Fruit fly (Drosophila melanogaster) whole organism, embryonic: ENCODE results near the gene TbCMF46.

ENCODE experiments used
- CG11247 ChIP-seq: fragments of 200-800 bp; sonication (Bioruptor generic); IDR thresholded peaks from 2 replicates; pipeline ENCODE4 v1.3.6; 2022; ENCODE audit warnings: missing biosample characterization, missing genetic modification characterization
- CG11695 ChIP-seq: fragments of 200-800 bp; sonication (Bioruptor generic); IDR thresholded peaks from 3 replicates; pipeline ENCODE4 v1.3.6; 2022; ENCODE audit warnings: missing biosample characterization, missing genetic modification characterization
- CG16779 ChIP-seq: fragments of 200-800 bp; sonication (Bioruptor generic); IDR thresholded peaks from 2 replicates; pipeline ENCODE4 v1.3.6; 2022; ENCODE audit warnings: missing biosample characterization, missing genetic modification characterization
- CG17328 ChIP-seq: fragments of 200-800 bp; sonication (Bioruptor generic); IDR thresholded peaks from 2 replicates; pipeline ENCODE4 v1.3.6; 2022; ENCODE audit warnings: missing biosample characterization, missing genetic modification characterization
- CG31441 ChIP-seq: fragments of 200-800 bp; sonication (Bioruptor generic); IDR thresholded peaks from 2 replicates; pipeline ENCODE4 v1.3.6; 2022; ENCODE audit warnings: missing biosample characterization, missing genetic modification characterization
- Gsc ChIP-seq: fragments of 200-800 bp; sonication (Bioruptor generic); IDR thresholded peaks from 2 replicates; pipeline ENCODE4 v1.3.6; 2022; ENCODE audit warnings: missing biosample characterization, missing genetic modification characterization
- H2.0 ChIP-seq: fragments of 200-800 bp; sonication (Bioruptor generic); IDR thresholded peaks from 2 replicates; pipeline ENCODE4 v1.3.6; 2022; ENCODE audit warnings: missing biosample characterization, missing genetic modification characterization
- Med ChIP-seq: fragments of 200-800 bp; sonication (Bioruptor generic); peaks from one replicate; lab custom pipeline; 2016; ENCODE audit warnings: missing biosample characterization, missing genetic modification characterization, mild to moderate bottlenecking, inconsistent platforms, moderate library complexity
- fru ChIP-seq: fragments of >200 bp; optimal IDR thresholded peaks from 2 replicates; lab custom pipeline; 2017
- grn ChIP-seq: fragments of 200-800 bp; sonication (Bioruptor generic); optimal IDR thresholded peaks from 3 replicates; lab custom pipeline; 2017; ENCODE audit warnings: missing biosample characterization, missing genetic modification characterization
- jumu ChIP-seq: fragments of 200-800 bp; sonication (Bioruptor generic); optimal IDR thresholded peaks from 3 replicates; lab custom pipeline; 2016; ENCODE audit warnings: missing biosample characterization, missing genetic modification characterization
- luna ChIP-seq: fragments of 200-800 bp; sonication (Bioruptor generic); optimal IDR thresholded peaks from 2 replicates; lab custom pipeline; 2016; ENCODE audit warnings: missing biosample characterization, missing genetic modification characterization
- pho ChIP-seq: fragments of 200-800 bp; sonication (Bioruptor generic); optimal IDR thresholded peaks from 2 replicates; lab custom pipeline; 2016; ENCODE audit warnings: missing biosample characterization, missing genetic modification characterization
- sd ChIP-seq: fragments of 200-800 bp; sonication (Bioruptor generic); optimal IDR thresholded peaks from 3 replicates; lab custom pipeline; 2018; ENCODE audit warnings: missing biosample characterization, mild to moderate bottlenecking, missing genetic modification characterization, moderate library complexity

DNA sequence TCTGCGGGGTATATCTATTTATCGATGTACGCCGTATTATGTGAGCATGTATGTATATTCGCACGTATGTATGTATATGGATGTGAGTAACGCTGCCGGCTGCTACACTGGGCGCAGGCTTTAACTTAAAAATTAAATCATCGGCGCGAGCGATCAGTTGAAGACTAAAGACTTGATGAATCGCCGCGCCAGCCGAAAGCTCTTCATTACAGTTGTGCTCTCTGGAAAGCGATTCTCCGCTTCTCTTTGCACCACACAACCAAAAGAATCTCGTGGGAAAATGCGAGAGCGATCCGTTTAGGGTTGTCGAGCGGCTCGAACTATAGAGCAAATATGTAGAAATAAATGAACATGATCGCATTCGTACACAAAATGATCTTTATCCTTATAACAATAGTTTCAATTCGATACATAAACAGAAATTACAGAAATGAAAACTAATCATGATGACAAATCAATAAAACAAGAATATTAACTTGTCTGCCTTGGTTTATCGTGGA is 16.1 kb downstream of the TbCMF46 start, which contains the start of gene CG13124:
- TF ChIP-seq CG16779 (GFP tag; lab: Robert Waterston, UW) (no peak), luna (no peak), CG31441 (GFP tag; lab: Robert Waterston, UW) (no peak), CG11247 (GFP tag; lab: Robert Waterston, UW) (no peak), H2.0 (GFP tag; lab: Robert Waterston, UW) (no peak), sd (tag; lab: Kevin White, UChicago) (no peak), fru (no peak), CG17328 (GFP tag; lab: Robert Waterston, UW) (peak; percentile 38; the same call in 1 of the 2 replicates), pho (no peak), Med (GFP tag; lab: Kevin White, UChicago) (peak; percentile 34), CG11695 (GFP tag; lab: Robert Waterston, UW) (peak; percentile 23; the same call in 1 of the 3 replicates), grn (GFP tag; lab: Kevin White, UChicago) (no peak), Gsc (no peak), jumu (GFP tag; lab: Kevin White, UChicago) (no peak)
